Worm (Caenorhabditis elegans) whole organism, late embryonic: ENCODE data around the gene K02A6.4.

Experiments
- ama-1 ChIP-seq: fragments of 150-350 bp; optimal IDR thresholded peaks from 2 replicates; lab custom pipeline; 2014
- sox-4 ChIP-seq: sonication (generic microtip); optimal IDR thresholded peaks from 2 replicates; lab custom pipeline; 2017; ENCODE audit warnings: mild to moderate bottlenecking, missing genetic modification characterization, inconsistent platforms, missing compliant biosample characterization
- unc-55 ChIP-seq: sonication (generic microtip); optimal IDR thresholded peaks from 2 replicates; lab custom pipeline; 2017; ENCODE audit warnings: missing biosample characterization, missing genetic modification reagents, missing genetic modification characterization

DNA sequence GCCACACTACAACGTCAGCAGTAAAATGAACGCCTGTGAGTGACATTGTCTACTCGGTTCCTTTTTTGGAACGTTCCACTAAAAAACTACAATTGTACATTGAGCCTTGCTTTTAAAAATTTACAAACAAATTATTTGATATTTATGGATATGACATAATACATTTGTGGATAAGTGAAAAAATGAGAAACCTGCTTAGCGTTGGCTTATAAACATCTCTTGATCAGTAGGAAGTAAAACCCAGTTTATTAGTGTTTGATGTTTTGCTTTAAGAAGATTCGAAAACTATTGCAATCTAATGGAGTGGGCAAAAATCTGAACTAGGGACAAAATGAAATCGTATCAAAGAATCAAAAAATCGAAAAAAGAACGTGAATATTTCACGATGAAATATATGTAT, 1.6 kb downstream of the K02A6.4 start:
- no peak for TF ChIP-seq unc-55 (GFP tag; lab: Kevin White, UChicago)
- no peak for TF ChIP-seq sox-4 (tag; lab: Kevin White, UChicago)
- no peak for TF ChIP-seq ama-1
